Fruit fly (Drosophila melanogaster) whole organism, wandering third instar larva: ENCODE measurements around the gene Pka-C3.

Experiments used
- Abd-B ChIP-seq: fragments of >200 bp; optimal IDR thresholded peaks from 2 replicates; lab custom pipeline; 2017; ENCODE audit warnings: missing biosample characterization, missing genetic modification characterization
- CG32264 ChIP-seq: fragments of 200-800 bp; sonication (Bioruptor generic); optimal IDR thresholded peaks from 2 replicates; lab custom pipeline; 2016; ENCODE audit warnings: missing biosample characterization, missing genetic modification characterization
- CG9705 ChIP-seq: fragments of 200-800 bp; sonication (Bioruptor generic); optimal IDR thresholded peaks from 2 replicates; lab custom pipeline; 2018; ENCODE audit warnings: missing biosample characterization, mild to moderate bottlenecking, missing genetic modification characterization
- CrebA ChIP-seq: fragments of 200-800 bp; sonication (Bioruptor generic); optimal IDR thresholded peaks from 2 replicates; lab custom pipeline; 2016; ENCODE audit warnings: missing biosample characterization, mild to moderate bottlenecking, missing genetic modification characterization, borderline replicate concordance
- Dfd ChIP-seq: fragments of >200 bp; optimal IDR thresholded peaks from 2 replicates; lab custom pipeline; 2017; ENCODE audit warnings: missing biosample characterization, missing genetic modification characterization
- Dif ChIP-seq: fragments of 200-275, 200-300 bp; sonication (Bioruptor generic); optimal IDR thresholded peaks from 2 replicates; lab custom pipeline; 2018; ENCODE audit warnings: missing biosample characterization, missing genetic modification characterization; ENCODE audit not compliant: partially characterized antibody
- GATAd ChIP-seq: sonication (Bioruptor generic); optimal IDR thresholded peaks from 2 replicates; lab custom pipeline; 2016; ENCODE audit warnings: missing biosample characterization, missing genetic modification characterization
- HLH106 ChIP-seq: fragments of 200-800 bp; optimal IDR thresholded peaks from 3 replicates; lab custom pipeline; 2019; ENCODE audit warnings: missing biosample characterization, mild to moderate bottlenecking, missing genetic modification characterization, moderate library complexity
- Hnf4 ChIP-seq: fragments of 200-800 bp; sonication (Bioruptor generic); optimal IDR thresholded peaks from 2 replicates; lab custom pipeline; 2016; ENCODE audit warnings: missing biosample characterization, mild to moderate bottlenecking, missing genetic modification characterization
- Hr78 ChIP-seq: fragments of >200 bp; optimal IDR thresholded peaks from 2 replicates; lab custom pipeline; 2017; ENCODE audit warnings: missing biosample characterization, missing genetic modification characterization
- Hr83 ChIP-seq: fragments of 200-300 bp; sonication (Bioruptor generic); optimal IDR thresholded peaks from 2 replicates; lab custom pipeline; 2016; ENCODE audit warnings: missing biosample characterization, mild to moderate bottlenecking, missing genetic modification characterization, moderate library complexity; ENCODE audit not compliant: poor library complexity, severe bottlenecking
- Jra ChIP-seq: sonication (Bioruptor generic); optimal IDR thresholded peaks from 2 replicates; lab custom pipeline; 2016; ENCODE audit warnings: missing biosample characterization, missing genetic modification characterization
- Mio ChIP-seq: sonication (Bioruptor generic); optimal IDR thresholded peaks from 2 replicates; lab custom pipeline; 2016; ENCODE audit warnings: missing biosample characterization, missing genetic modification characterization
- Myc ChIP-seq: fragments of >200 bp; optimal IDR thresholded peaks from 2 replicates; lab custom pipeline; 2017
- N ChIP-seq: fragments of >200 bp; optimal IDR thresholded peaks from 2 replicates; lab custom pipeline; 2018; ENCODE audit warnings: missing biosample characterization, missing external identifiers, missing genetic modification characterization
- OdsH ChIP-seq: fragments of 200-800 bp; sonication (Bioruptor generic); optimal IDR thresholded peaks from 2 replicates; lab custom pipeline; 2016; ENCODE audit warnings: missing biosample characterization, mild to moderate bottlenecking, missing genetic modification characterization
- Rel ChIP-seq, 2 experiments: fragments of 200-800 bp; sonication (Bioruptor generic) in 1 of 2; optimal IDR thresholded peaks; 2 replicates in 1 of 2; 3 replicates in 1 of 2; lab custom pipeline; 2016 to 2019; ENCODE audit warnings: mild to moderate bottlenecking in 2 of 2, missing biosample characterization in 2 of 2, missing genetic modification characterization in 2 of 2, moderate library complexity in 1 of 2
- Sp1 ChIP-seq: fragments of 200-800 bp; sonication (Bioruptor generic); optimal IDR thresholded peaks from 3 replicates; lab custom pipeline; 2019; ENCODE audit warnings: missing biosample characterization, mild to moderate bottlenecking, missing genetic modification characterization, moderate library complexity
- Vsx2 ChIP-seq: fragments of 200-300, 225-300 bp; sonication (Bioruptor generic); optimal IDR thresholded peaks from 2 replicates; lab custom pipeline; 2018; ENCODE audit warnings: missing biosample characterization, missing genetic modification characterization; ENCODE audit not compliant: partially characterized antibody
- br ChIP-seq: fragments of 200-800 bp; sonication (Bioruptor generic); optimal IDR thresholded peaks from 2 replicates; lab custom pipeline; 2016; ENCODE audit warnings: missing biosample characterization, missing genetic modification characterization
- brk ChIP-seq: fragments of 200-800 bp; sonication (Bioruptor generic); optimal IDR thresholded peaks from 2 replicates; lab custom pipeline; 2016; ENCODE audit warnings: missing biosample characterization, mild to moderate bottlenecking, missing genetic modification characterization
- dmrt93B ChIP-seq: fragments of 200-800 bp; sonication (Bioruptor generic); optimal IDR thresholded peaks from 2 replicates; lab custom pipeline; 2018; ENCODE audit warnings: missing biosample characterization, mild to moderate bottlenecking, missing genetic modification characterization
- dsf ChIP-seq: sonication (Bioruptor generic); optimal IDR thresholded peaks from 2 replicates; lab custom pipeline; 2016; ENCODE audit warnings: missing biosample characterization, missing genetic modification characterization, borderline replicate concordance
- ey ChIP-seq: fragments of 200-800 bp; sonication (Bioruptor generic); optimal IDR thresholded peaks from 2 replicates; lab custom pipeline; 2016; ENCODE audit warnings: missing biosample characterization, missing genetic modification characterization
- foxo ChIP-seq, 2 experiments: fragments of 200-800 bp; sonication (Bioruptor generic); optimal IDR thresholded peaks; 2 replicates in 1 of 2; 3 replicates in 1 of 2; lab custom pipeline; 2016 to 2017; ENCODE audit warnings: missing biosample characterization in 2 of 2, missing genetic modification characterization in 2 of 2
- fru ChIP-seq: fragments of 200-800 bp; sonication (Bioruptor generic); optimal IDR thresholded peaks from 3 replicates; lab custom pipeline; 2016; ENCODE audit warnings: missing biosample characterization, mild to moderate bottlenecking, missing genetic modification characterization
- h ChIP-seq: fragments of 200-800 bp; sonication (Bioruptor generic); optimal IDR thresholded peaks from 3 replicates; lab custom pipeline; 2016; ENCODE audit warnings: missing biosample characterization, mild to moderate bottlenecking, missing genetic modification characterization
- jim ChIP-seq: fragments of 175-275, 200-325 bp; sonication (Bioruptor generic); optimal IDR thresholded peaks from 2 replicates; lab custom pipeline; 2016; ENCODE audit warnings: missing biosample characterization, mild to moderate bottlenecking, missing genetic modification characterization
- lola ChIP-seq: fragments of >200 bp; optimal IDR thresholded peaks from 2 replicates; lab custom pipeline; 2017; ENCODE audit warnings: missing biosample characterization, missing genetic modification characterization
- pan ChIP-seq: fragments of >200 bp; optimal IDR thresholded peaks from 2 replicates; lab custom pipeline; 2017
- psq ChIP-seq: fragments of 200-800 bp; sonication (Bioruptor generic); optimal IDR thresholded peaks from 3 replicates; lab custom pipeline; 2017; ENCODE audit warnings: missing biosample characterization, mild to moderate bottlenecking, missing genetic modification characterization, moderate library complexity
- rgr ChIP-seq: fragments of 200-800 bp; sonication (Bioruptor generic); optimal IDR thresholded peaks from 3 replicates; lab custom pipeline; 2016; ENCODE audit warnings: missing biosample characterization, mild to moderate bottlenecking, missing genetic modification characterization
- sage ChIP-seq: fragments of 200-800 bp; sonication (Bioruptor generic); optimal IDR thresholded peaks from 2 replicates; lab custom pipeline; 2016; ENCODE audit warnings: missing biosample characterization, mild to moderate bottlenecking, missing genetic modification characterization
- sv ChIP-seq: fragments of 200-800 bp; sonication (Bioruptor generic); optimal IDR thresholded peaks from 3 replicates; lab custom pipeline; 2016; ENCODE audit warnings: missing biosample characterization, missing genetic modification characterization
- tai ChIP-seq: sonication (Bioruptor generic); optimal IDR thresholded peaks from 2 replicates; lab custom pipeline; 2016; ENCODE audit warnings: missing biosample characterization, missing genetic modification characterization
- usp ChIP-seq: fragments of >200 bp; optimal IDR thresholded peaks from 2 replicates; lab custom pipeline; 2017; ENCODE audit warnings: missing biosample characterization, missing genetic modification characterization
- woc ChIP-seq: sonication (Bioruptor generic); optimal IDR thresholded peaks from 2 replicates; lab custom pipeline; 2016; ENCODE audit warnings: missing biosample characterization, mild to moderate bottlenecking, missing genetic modification characterization

Gene Pka-C3

DNA sequence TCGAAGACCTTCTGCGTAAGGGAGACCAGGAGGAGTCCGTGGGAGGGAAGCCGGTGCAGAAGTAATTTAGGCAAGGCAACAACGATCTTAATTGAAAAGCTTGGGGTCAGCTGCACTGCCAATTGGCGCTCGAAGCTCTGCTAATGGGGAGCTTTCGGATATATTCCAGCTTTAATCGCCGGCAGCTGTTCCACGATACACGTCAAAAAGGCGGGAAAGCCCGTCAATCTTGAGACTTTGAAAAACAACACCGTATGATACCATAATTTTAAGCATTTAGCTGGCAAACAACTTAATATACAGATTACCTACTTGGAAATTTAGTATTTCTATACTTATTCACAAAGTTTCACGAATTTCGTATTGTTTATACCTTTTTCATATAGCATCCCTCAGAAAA is 26.8 kb upstream of the Pka-C3 start:
- TF ChIP-seq Rel (GFP tag; optimal IDR thresholded peaks at IDR 0.05; lab: Kevin White, UChicago) (no peak), Rel (tag; optimal IDR thresholded peaks at IDR 0.05; lab: Kevin White, UChicago) (peak; percentile 62), CG9705 (GFP tag; lab: Kevin White, UChicago) (no peak), Dif (no peak), usp (GFP tag; lab: Kevin White, UChicago) (no peak), CG32264 (GFP tag; lab: Kevin White, UChicago) (no peak)

DNA sequence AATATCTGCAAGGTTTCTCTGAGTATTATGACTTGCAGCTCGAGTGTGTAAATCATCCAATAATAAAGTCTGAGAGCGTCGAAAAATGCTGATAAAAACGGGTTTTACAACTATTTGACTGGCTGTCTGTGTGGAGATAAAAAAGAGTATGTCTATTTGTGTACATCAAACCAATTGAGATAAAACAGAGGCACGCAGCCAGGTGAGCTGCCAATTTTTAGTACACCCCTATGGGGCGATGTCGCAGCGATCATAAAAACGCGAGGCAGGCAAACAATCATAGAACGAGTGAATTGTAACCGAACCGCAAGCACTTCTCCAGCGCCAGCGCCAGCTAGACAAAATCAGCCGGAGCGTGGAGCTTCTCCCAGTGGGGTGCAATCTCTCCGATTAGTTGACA is 25.3 kb upstream of the Pka-C3 start, which contains the start of gene CG17027:
TSS of gene CG17027 (plus strand) at position 189 of the 400 bp plus-strand sequence.
- no peak for TF ChIP-seq h (GFP tag; lab: Kevin White, UChicago)
- TF ChIP-seq br = no peak
- no peak for TF ChIP-seq lola (GFP tag; lab: Kevin White, UChicago)
- no peak for TF ChIP-seq N (GFP tag; lab: Kevin White, UChicago)

DNA sequence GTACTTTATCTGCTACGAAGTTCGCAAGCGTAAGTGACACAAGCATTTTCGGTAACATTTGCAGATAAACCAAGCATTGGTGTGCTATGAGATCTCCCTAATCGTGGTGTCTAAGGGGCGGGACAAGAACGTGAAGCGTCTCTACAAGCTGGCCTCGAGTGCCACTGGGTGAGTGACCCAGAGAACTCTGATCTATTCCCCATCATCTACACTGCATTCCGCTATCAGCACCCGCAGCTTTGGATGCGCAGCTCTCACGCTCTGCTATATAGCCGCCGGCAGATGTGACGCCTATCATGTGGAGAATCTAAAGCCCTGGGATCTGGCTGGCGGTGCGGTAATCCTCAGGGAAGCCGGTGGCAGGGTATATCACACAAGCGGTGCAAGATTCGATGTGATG is 24.6 kb upstream of the Pka-C3 start:
- TF ChIP-seq Hr83 (GFP tag; lab: Kevin White, UChicago) (peak; percentile 9), Rel (GFP tag; optimal IDR thresholded peaks at IDR 0.05; lab: Kevin White, UChicago) (no peak), Rel (tag; optimal IDR thresholded peaks at IDR 0.05; lab: Kevin White, UChicago) (peak; percentile 26), HLH106 (no peak), dmrt93B (GFP tag; lab: Kevin White, UChicago) (no peak), CG9705 (GFP tag; lab: Kevin White, UChicago) (no peak), sage (GFP tag; lab: Kevin White, UChicago) (no peak), pan (lab: Kevin White, UChicago) (no peak)

DNA sequence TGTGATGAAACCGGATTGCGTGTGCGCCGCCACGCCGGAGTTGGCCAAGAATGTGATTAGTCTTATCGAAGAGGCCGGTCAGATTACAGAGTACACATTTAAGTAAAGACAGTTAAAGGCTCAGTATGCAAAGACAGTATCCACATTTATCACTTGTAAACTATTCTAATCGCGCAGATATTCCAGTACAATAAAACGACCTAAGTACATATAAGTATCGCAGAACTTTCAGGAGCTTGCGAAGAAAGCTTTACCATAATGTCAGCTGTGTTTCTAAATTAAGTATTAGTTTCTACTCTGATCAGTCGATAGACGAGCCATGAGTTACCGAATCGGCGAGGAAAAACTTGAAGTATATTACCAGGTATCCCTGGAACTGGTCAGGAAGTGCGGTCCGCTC is 23.6 kb upstream of the Pka-C3 start, which contains the start of gene CG17028:
TSS of gene CG17028 (plus strand) at position 301 of the 400 bp plus-strand sequence.
- no peak for TF ChIP-seq dsf (GFP tag; lab: Kevin White, UChicago)
- no peak for TF ChIP-seq sage (GFP tag; lab: Kevin White, UChicago)
- TF ChIP-seq lola (GFP tag; lab: Kevin White, UChicago) = no peak
- TF ChIP-seq Hnf4 (GFP tag; lab: Kevin White, UChicago) = no peak
- no peak for TF ChIP-seq Hr78 (GFP tag; lab: Kevin White, UChicago)
- no peak for TF ChIP-seq Rel (GFP tag; optimal IDR thresholded peaks at IDR 0.05; lab: Kevin White, UChicago)
- TF ChIP-seq Rel (tag; optimal IDR thresholded peaks at IDR 0.05; lab: Kevin White, UChicago) = no peak
- TF ChIP-seq Abd-B (GFP tag; lab: Kevin White, UChicago) = no peak
- TF ChIP-seq rgr (GFP tag; lab: Kevin White, UChicago) = no peak
- no peak for TF ChIP-seq dmrt93B (GFP tag; lab: Kevin White, UChicago)
- no peak for TF ChIP-seq jim (GFP tag; lab: Kevin White, UChicago)
- no peak for TF ChIP-seq psq
- TF ChIP-seq CG9705 (GFP tag; lab: Kevin White, UChicago) = no peak
- no peak for TF ChIP-seq OdsH (GFP tag; lab: Kevin White, UChicago)
- TF ChIP-seq Dfd (GFP tag; lab: Kevin White, UChicago) = no peak
- TF ChIP-seq Jra (GFP tag; lab: Kevin White, UChicago) = no peak

DNA sequence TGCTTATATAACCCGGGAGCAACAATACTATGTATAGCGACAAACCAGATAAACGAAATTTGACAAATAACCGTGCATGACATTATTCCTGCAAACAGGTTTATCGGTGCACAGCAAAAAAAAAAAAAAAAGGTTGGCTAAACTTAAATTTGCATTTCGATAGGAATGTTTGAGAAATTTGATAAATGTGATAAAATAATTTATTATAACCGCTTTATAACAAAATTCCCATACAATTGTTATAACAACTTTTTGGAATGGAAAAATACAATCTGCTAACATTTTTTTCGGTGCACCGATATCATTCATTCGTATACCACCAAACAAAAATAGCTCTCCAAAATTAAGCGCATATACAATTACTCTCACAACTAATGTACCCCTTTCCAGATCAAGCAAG is 23.0 kb upstream of the Pka-C3 start:
- TF ChIP-seq Myc (lab: Kevin White, UChicago) (no peak), rgr (GFP tag; lab: Kevin White, UChicago) (peak; percentile 88), dsf (GFP tag; lab: Kevin White, UChicago) (no peak), Sp1 (GFP tag; lab: Kevin White, UChicago) (peak; percentile 70), Rel (GFP tag; optimal IDR thresholded peaks at IDR 0.05; lab: Kevin White, UChicago) (no peak), Rel (tag; optimal IDR thresholded peaks at IDR 0.05; lab: Kevin White, UChicago) (peak; percentile 36), dmrt93B (GFP tag; lab: Kevin White, UChicago) (no peak), sage (GFP tag; lab: Kevin White, UChicago) (no peak), CrebA (GFP tag; lab: Kevin White, UChicago) (no peak), fru (GFP tag; lab: Kevin White, UChicago) (peak; percentile 79), Mio (GFP tag; lab: Kevin White, UChicago) (no peak), Abd-B (GFP tag; lab: Kevin White, UChicago) (no peak), GATAd (no peak), HLH106 (peak; percentile 80), Hr83 (GFP tag; lab: Kevin White, UChicago) (no peak), OdsH (GFP tag; lab: Kevin White, UChicago) (peak; percentile 87), Jra (GFP tag; lab: Kevin White, UChicago) (no peak), psq (peak; percentile 63), Hr78 (GFP tag; lab: Kevin White, UChicago) (no peak), jim (GFP tag; lab: Kevin White, UChicago) (no peak), foxo (GFP tag; optimal IDR thresholded peaks at IDR 0.05; lab: Kevin White, UChicago) (peak; percentile 15 to 86), Vsx2 (GFP tag; lab: Kevin White, UChicago) (no peak), brk (GFP tag; lab: Kevin White, UChicago) (no peak), sv (GFP tag; lab: Kevin White, UChicago) (no peak), Dfd (GFP tag; lab: Kevin White, UChicago) (no peak), tai (GFP tag; lab: Kevin White, UChicago) (no peak), Dif (no peak), Hnf4 (GFP tag; lab: Kevin White, UChicago) (no peak), CG32264 (GFP tag; lab: Kevin White, UChicago) (no peak), pan (lab: Kevin White, UChicago) (no peak), woc (no peak), ey (peak; percentile 85), CG9705 (GFP tag; lab: Kevin White, UChicago) (no peak), N (GFP tag; lab: Kevin White, UChicago) (no peak), h (GFP tag; lab: Kevin White, UChicago) (peak; percentile 93)
